Fruit fly (Drosophila melanogaster): ENCODE results near the gene CG1288.

DNA sequence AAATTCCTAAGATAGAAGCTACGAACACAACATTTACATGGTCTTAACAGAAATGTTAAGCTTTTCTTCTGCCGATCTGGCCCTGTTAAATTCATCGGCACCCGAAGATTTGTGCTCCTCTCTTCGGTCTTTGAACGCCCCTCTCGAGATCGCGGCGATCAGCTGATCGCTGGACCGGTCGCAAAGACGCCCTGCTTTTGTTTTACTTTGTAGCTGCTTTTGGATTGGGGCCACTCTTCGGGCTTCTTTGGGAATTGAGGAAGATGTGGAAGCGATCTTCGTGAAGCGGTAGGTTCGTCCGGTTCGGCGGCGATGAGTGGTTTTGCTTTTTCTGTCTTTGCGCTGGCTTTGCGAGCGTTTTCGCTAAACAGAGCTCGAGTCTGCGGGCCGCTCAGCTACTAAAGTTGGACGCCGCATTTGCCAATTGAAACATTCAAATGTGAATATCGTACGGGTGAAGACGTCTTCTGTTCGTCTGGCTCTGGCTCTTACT lies 15.8 kb upstream of the CG1288 start, which contains the start of gene thw:
- TF ChIP-seq psq (optimal IDR thresholded peaks at IDR 0.05) (no peak), usp (GFP tag; optimal IDR thresholded peaks at IDR 0.05) (no peak)

Data from whole organism.